Worm (Caenorhabditis elegans) whole organism, L4 larva: ENCODE measurements around the gene CD4.8.
A peak's percentile ranks its signal among the peaks of the same experiment; 100 is the strongest.

Experiments used
- D1046.2 ChIP-seq: fragments of 200-800 bp; sonication (Bioruptor generic); IDR thresholded peaks from 2 replicates; pipeline ENCODE4 v1.3.6; 2022; ENCODE audit warnings: missing genetic modification characterization, missing compliant biosample characterization
- F26F4.8 ChIP-seq: fragments of 200-800 bp; sonication (Bioruptor generic); conservative IDR thresholded peaks from 2 replicates; pipeline ENCODE4 v1.3.6; 2022; ENCODE audit warnings: missing genetic modification characterization, missing compliant biosample characterization
- F44E2.7 ChIP-seq: fragments of 200-800 bp; sonication (Bioruptor generic); IDR thresholded peaks from 2 replicates; pipeline ENCODE4 v2.1.2; 2022; ENCODE audit warnings: missing genetic modification characterization, missing compliant biosample characterization
- F49E8.2 ChIP-seq: sonication (generic microtip); optimal IDR thresholded peaks from 2 replicates; lab custom pipeline; 2016; ENCODE audit warnings: missing compliant biosample characterization, mild to moderate bottlenecking, missing genetic modification characterization, borderline replicate concordance
- T20F7.1 ChIP-seq: fragments of 200-800 bp; sonication (Bioruptor generic); optimal IDR thresholded peaks from 2 replicates; lab custom pipeline; 2018; ENCODE audit warnings: mild to moderate bottlenecking, missing genetic modification characterization, missing compliant biosample characterization
- T26A8.4 ChIP-seq: fragments of 200-800 bp; sonication (Bioruptor generic); IDR thresholded peaks from 2 replicates; pipeline ENCODE4 v1.3.6; 2022; ENCODE audit warnings: missing genetic modification characterization, missing compliant biosample characterization
- ZK546.5 ChIP-seq, 2 experiments: sonication (generic microtip); optimal IDR thresholded peaks; 2 replicates each; lab custom pipeline; 2017; ENCODE audit warnings: missing biosample characterization in 2 of 2, missing genetic modification characterization in 2 of 2
- aha-1 ChIP-seq: fragments of 150-350 bp; peaks from one replicate; lab custom pipeline; 2014; ENCODE audit warnings: missing biosample characterization, missing genetic modification characterization
- attf-4 ChIP-seq: sonication (generic microtip); optimal IDR thresholded peaks from 3 replicates; lab custom pipeline; 2017; ENCODE audit warnings: missing biosample characterization, missing genetic modification characterization
- ceh-20 ChIP-seq: fragments of 200-800 bp; sonication (Bioruptor generic); IDR thresholded peaks from 2 replicates; pipeline ENCODE4 v1.3.6; 2022; ENCODE audit warnings: missing genetic modification reagents, missing genetic modification characterization, missing compliant biosample characterization
- ceh-32 ChIP-seq: sonication (generic microtip); optimal IDR thresholded peaks from 2 replicates; lab custom pipeline; 2016; ENCODE audit warnings: mild to moderate bottlenecking, missing genetic modification characterization, missing compliant biosample characterization; ENCODE audit not compliant: poor library complexity
- ceh-82 ChIP-seq: sonication (generic microtip); optimal IDR thresholded peaks from 2 replicates; lab custom pipeline; 2017; ENCODE audit warnings: missing biosample characterization, missing genetic modification characterization
- ces-1 ChIP-seq: fragments of 150-350 bp; sonication (generic microtip); optimal IDR thresholded peaks from 4 replicates; lab custom pipeline; 2014; ENCODE audit warnings: missing biosample characterization, missing genetic modification reagents, missing genetic modification characterization
- cey-2 ChIP-seq: sonication (generic microtip); optimal IDR thresholded peaks from 3 replicates; lab custom pipeline; 2017; ENCODE audit warnings: missing genetic modification characterization, mild to moderate bottlenecking, missing compliant biosample characterization, antibody characterized with exemption, borderline replicate concordance; ENCODE audit not compliant: insufficient read depth
- daf-12 ChIP-seq: fragments of 150-350 bp; optimal IDR thresholded peaks from 2 replicates; lab custom pipeline; 2014; ENCODE audit warnings: missing biosample characterization, missing genetic modification reagents, missing genetic modification characterization
- daf-8 ChIP-seq: fragments of 200-800 bp; sonication (Bioruptor generic); IDR thresholded peaks from 2 replicates; pipeline ENCODE4 v1.3.6; 2022; ENCODE audit warnings: missing genetic modification characterization, missing compliant biosample characterization
- dmd-9 ChIP-seq: fragments of 200-800 bp; sonication (Bioruptor generic); IDR thresholded peaks from 2 replicates; pipeline ENCODE4 v1.3.6; 2022; ENCODE audit warnings: missing genetic modification reagents, missing genetic modification characterization, missing compliant biosample characterization
- dpl-1 ChIP-seq: fragments of 150-350 bp; optimal IDR thresholded peaks from 2 replicates; lab custom pipeline; 2014; ENCODE audit warnings: missing biosample characterization, missing genetic modification reagents, missing genetic modification characterization
- dve-1 ChIP-seq: sonication (generic microtip); optimal IDR thresholded peaks from 2 replicates; lab custom pipeline; 2017; ENCODE audit warnings: antibody characterized with exemption, mild to moderate bottlenecking, missing genetic modification characterization, missing compliant biosample characterization; ENCODE audit not compliant: insufficient read depth
- gei-8 ChIP-seq: fragments of 200-800 bp; sonication (Bioruptor generic); optimal IDR thresholded peaks from 2 replicates; lab custom pipeline; 2018; ENCODE audit warnings: mild to moderate bottlenecking, missing genetic modification characterization, missing compliant biosample characterization
- hif-1 ChIP-seq, 2 experiments: sonication (generic microtip); optimal IDR thresholded peaks; 2 replicates each; lab custom pipeline; 2016 to 2017; ENCODE audit warnings: missing compliant biosample characterization in 2 of 2, missing genetic modification characterization in 2 of 2, missing genetic modification reagents in 2 of 2, missing genotype in 2 of 2, mild to moderate bottlenecking in 1 of 2
- hmg-1.1 ChIP-seq: fragments of 200-800 bp; sonication (Bioruptor generic); IDR thresholded peaks from 2 replicates; pipeline ENCODE4 v1.3.6; 2022; ENCODE audit warnings: missing genetic modification reagents, missing genetic modification characterization, missing compliant biosample characterization
- lin-29 ChIP-seq: fragments of 200-800 bp; sonication (Bioruptor generic); IDR thresholded peaks from 2 replicates; pipeline ENCODE4 v1.3.6; 2022; ENCODE audit warnings: missing genetic modification reagents, missing genetic modification characterization, missing compliant biosample characterization
- lsy-2 ChIP-seq, 2 experiments: fragments of 150-350 bp in 1 of 2; sonication (generic microtip) in 1 of 2; optimal IDR thresholded peaks; 2 replicates each; lab custom pipeline; 2014 to 2017; ENCODE audit warnings: missing biosample characterization in 2 of 2, missing genetic modification characterization in 2 of 2
- madf-5 ChIP-seq, 2 experiments: fragments of 200-800 bp; sonication (Bioruptor generic); IDR thresholded peaks; 2 replicates each; pipeline ENCODE4 v1.3.6; 2022; ENCODE audit warnings: missing compliant biosample characterization in 2 of 2, missing genetic modification characterization in 2 of 2
- madf-9 ChIP-seq: fragments of 200-800 bp; sonication (Bioruptor generic); conservative IDR thresholded peaks from 2 replicates; pipeline ENCODE4 v1.3.6; 2022; ENCODE audit warnings: missing genetic modification reagents, missing genetic modification characterization, missing compliant biosample characterization
- mdt-29 ChIP-seq: fragments of 200-800 bp; sonication (Bioruptor generic); IDR thresholded peaks from 2 replicates; pipeline ENCODE4 v1.3.6; 2022; ENCODE audit warnings: missing genetic modification reagents, missing genetic modification characterization, missing compliant biosample characterization
- mep-1 ChIP-seq: fragments of 150-350 bp; sonication (generic microtip); optimal IDR thresholded peaks from 3 replicates; lab custom pipeline; 2014; ENCODE audit warnings: missing biosample characterization, missing genetic modification characterization
- mxl-3 ChIP-seq: fragments of 200-800 bp; sonication (Bioruptor generic); optimal IDR thresholded peaks from 2 replicates; lab custom pipeline; 2018; ENCODE audit warnings: mild to moderate bottlenecking, missing genetic modification characterization, missing compliant biosample characterization
- nhr-102 ChIP-seq: sonication (generic microtip); optimal IDR thresholded peaks from 2 replicates; lab custom pipeline; 2016; ENCODE audit warnings: mild to moderate bottlenecking, missing genetic modification characterization, moderate library complexity, missing compliant biosample characterization
- nhr-237 ChIP-seq: sonication (generic microtip); optimal IDR thresholded peaks from 2 replicates; lab custom pipeline; 2017; ENCODE audit warnings: missing biosample characterization, missing genetic modification characterization
- nhr-28 ChIP-seq: fragments of 150-350 bp; optimal IDR thresholded peaks from 2 replicates; lab custom pipeline; 2014; ENCODE audit warnings: missing biosample characterization, missing genetic modification characterization
- nhr-41 ChIP-seq: fragments of 200-800 bp; sonication (Bioruptor generic); IDR thresholded peaks from 2 replicates; pipeline ENCODE4 v1.3.6; 2022; ENCODE audit warnings: missing genetic modification reagents, missing genetic modification characterization, missing compliant biosample characterization
- nhr-42 ChIP-seq: fragments of 200-800 bp; sonication (Bioruptor generic); IDR thresholded peaks from 2 replicates; pipeline ENCODE4 v1.3.6; 2022; ENCODE audit warnings: missing genetic modification characterization, missing compliant biosample characterization
- nhr-76 ChIP-seq: fragments of 150-350 bp; optimal IDR thresholded peaks from 2 replicates; lab custom pipeline; 2014; ENCODE audit warnings: missing biosample characterization, missing genetic modification characterization
- pha-4 ChIP-seq, 2 experiments: fragments of 150-350 bp in 1 of 2; fragments of 200-800 bp in 1 of 2; sonication (Bioruptor generic) in 1 of 2; IDR thresholded peaks in 1 of 2; optimal IDR thresholded peaks in 1 of 2; 2 replicates each; pipeline versions ENCODE4 v1.3.6 to Lab custom; 2014 to 2022; ENCODE audit warnings: missing genetic modification characterization in 2 of 2, missing genetic modification reagents in 2 of 2, missing biosample characterization in 1 of 2, missing compliant biosample characterization in 1 of 2
- php-3 ChIP-seq: fragments of 200-800 bp; sonication (Bioruptor generic); IDR thresholded peaks from 2 replicates; pipeline ENCODE4 v1.3.6; 2022; ENCODE audit warnings: missing genetic modification reagents, missing genetic modification characterization, missing compliant biosample characterization
- pqm-1 ChIP-seq: sonication (generic microtip); optimal IDR thresholded peaks from 2 replicates; lab custom pipeline; 2017; ENCODE audit warnings: missing biosample characterization, missing genetic modification characterization
- rbr-2 ChIP-seq: sonication (generic microtip); optimal IDR thresholded peaks from 2 replicates; lab custom pipeline; 2016; ENCODE audit warnings: missing genotype, missing genetic modification characterization, missing compliant biosample characterization
- saeg-2 ChIP-seq: fragments of 200-800 bp; sonication (Bioruptor generic); IDR thresholded peaks from 2 replicates; pipeline ENCODE4 v1.3.6; 2022; ENCODE audit warnings: missing genetic modification reagents, missing genetic modification characterization, missing compliant biosample characterization
- sdz-12 ChIP-seq: fragments of 200-800 bp; sonication (Bioruptor generic); optimal IDR thresholded peaks from 2 replicates; lab custom pipeline; 2018; ENCODE audit warnings: mild to moderate bottlenecking, missing genetic modification characterization, missing compliant biosample characterization
- set-16 ChIP-seq: fragments of 200-800 bp; sonication (Bioruptor generic); IDR thresholded peaks from 2 replicates; pipeline ENCODE4 v1.3.6; 2022; ENCODE audit warnings: missing genetic modification reagents, missing genetic modification characterization, missing compliant biosample characterization
- skn-1 ChIP-seq: fragments of 150-350 bp; optimal IDR thresholded peaks from 2 replicates; lab custom pipeline; 2014; ENCODE audit warnings: missing biosample characterization, missing genetic modification characterization
- snpc-4 ChIP-seq: fragments of 150-350 bp; optimal IDR thresholded peaks from 2 replicates; lab custom pipeline; 2014; ENCODE audit warnings: missing biosample characterization, missing genetic modification characterization
- ztf-11 ChIP-seq: fragments of 150-350 bp; optimal IDR thresholded peaks from 2 replicates; lab custom pipeline; 2014; ENCODE audit warnings: missing biosample characterization, missing genetic modification characterization

The CD4.8 gene

DNA sequence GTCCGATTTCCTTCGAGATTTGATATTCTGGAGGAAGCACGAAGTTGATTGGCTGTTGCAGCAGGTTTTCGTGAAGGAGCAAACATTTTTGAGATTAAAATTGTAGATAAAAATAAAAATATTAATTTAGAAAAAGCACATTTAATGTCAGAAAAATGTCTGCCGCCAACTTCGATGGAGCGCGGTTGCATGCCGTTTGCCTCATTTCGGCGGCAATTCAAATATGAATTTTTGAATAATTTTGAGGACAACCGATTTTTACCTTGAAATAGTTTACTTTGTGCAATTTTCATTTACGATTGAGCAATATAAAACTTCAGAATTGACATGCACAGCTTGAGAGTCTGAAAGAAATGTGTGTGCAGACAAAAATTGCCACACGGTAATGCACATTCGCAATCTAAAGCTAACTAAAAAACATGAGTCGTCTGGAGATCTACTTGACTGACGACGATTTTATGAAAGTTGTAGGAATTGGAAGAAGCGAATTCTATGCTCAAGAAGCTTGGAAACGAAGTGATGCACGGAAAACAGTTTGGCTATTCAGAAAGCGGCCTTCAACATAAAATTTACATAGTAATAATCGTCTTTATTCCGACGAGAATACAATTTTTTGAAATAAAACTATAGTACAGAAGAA lies 4.7 kb downstream of the CD4.8 start, which contains the start of gene zhit-1 (continued):
- no peak for TF ChIP-seq attf-4 (tag; lab: Kevin White, UChicago)
- TF ChIP-seq daf-8: no peak
- TF ChIP-seq ceh-20 (GFP tag; lab: Robert Waterston, UW): no peak
- no peak for TF ChIP-seq dve-1
- no peak for TF ChIP-seq rbr-2 (tag; lab: Kevin White, UChicago)
- TF ChIP-seq D1046.2: no peak
- no peak for TF ChIP-seq ZK546.5 (tag; optimal IDR thresholded peaks at IDR 0.05; lab: Kevin White, UChicago)
- no peak for TF ChIP-seq mxl-3 (GFP tag; lab: Kevin White, UChicago)
- no peak for TF ChIP-seq nhr-76 (tag; lab: Kevin White, UChicago)
- TF ChIP-seq daf-12 (tag; lab: Kevin White, UChicago): no peak

DNA sequence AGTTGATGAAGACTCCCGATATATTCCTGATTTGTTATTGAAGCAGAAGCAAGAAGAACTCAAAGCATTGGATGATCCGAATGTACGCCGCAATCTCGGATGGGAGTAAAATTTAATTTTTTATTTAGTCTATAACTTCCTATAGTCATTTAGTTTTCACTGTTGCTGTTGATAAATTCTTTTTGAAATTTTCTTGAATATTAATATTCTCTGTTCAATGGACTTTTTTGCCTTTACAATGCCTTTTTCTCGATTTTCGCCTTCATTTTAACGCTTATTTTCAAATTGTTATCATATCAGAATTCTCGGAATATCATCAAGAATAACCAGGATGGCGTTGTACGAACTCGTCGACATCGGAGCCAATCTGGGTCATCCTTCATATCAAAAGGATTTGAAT lies 6.8 kb downstream of the CD4.8 start, which contains the start of gene crn-2:
TSS of gene crn-2 (plus strand) at position 301 of the 400 bp plus-strand sequence.
- TF ChIP-seq nhr-41 (GFP tag; lab: Robert Waterston, UW) (no peak), aha-1 (peak; percentile 44), ces-1 (GFP tag; lab: Kevin White, UChicago) (no peak), T26A8.4 (no peak), F26F4.8 (no peak)

DNA sequence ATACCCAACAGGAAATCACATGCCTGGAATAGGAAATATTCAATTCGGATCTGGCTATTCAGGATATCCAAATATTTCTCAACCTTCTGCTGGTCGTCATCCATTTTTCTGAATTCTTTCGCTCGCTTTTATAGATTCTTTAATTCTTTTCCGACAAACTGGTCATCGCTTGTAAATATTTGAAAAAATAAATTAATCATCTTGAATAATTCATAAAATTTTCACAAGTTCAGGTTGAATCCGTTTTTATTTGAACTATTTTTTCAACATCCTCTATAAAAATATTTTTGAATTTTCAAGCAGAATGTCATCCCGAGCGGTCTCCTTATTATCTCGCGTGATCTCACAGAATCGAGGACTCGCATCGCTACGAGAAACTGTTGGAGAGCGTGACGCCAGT lies 7.8 kb downstream of the CD4.8 start, which contains the start of gene mrpl-48:
TSS of gene mrpl-48 (plus strand) at position 301 of the 400 bp plus-strand sequence.
- TF ChIP-seq pqm-1 (tag; lab: Kevin White, UChicago) (no peak), ceh-82 (no peak), pha-4 (GFP tag; IDR thresholded peaks at IDR 0.05; lab: Robert Waterston, UW) (no peak), pha-4 (tag; optimal IDR thresholded peaks at IDR 0.05; lab: Kevin White, UChicago) (no peak), mdt-29 (GFP tag; lab: Robert Waterston, UW) (no peak), nhr-102 (tag; lab: Kevin White, UChicago) (no peak)

DNA sequence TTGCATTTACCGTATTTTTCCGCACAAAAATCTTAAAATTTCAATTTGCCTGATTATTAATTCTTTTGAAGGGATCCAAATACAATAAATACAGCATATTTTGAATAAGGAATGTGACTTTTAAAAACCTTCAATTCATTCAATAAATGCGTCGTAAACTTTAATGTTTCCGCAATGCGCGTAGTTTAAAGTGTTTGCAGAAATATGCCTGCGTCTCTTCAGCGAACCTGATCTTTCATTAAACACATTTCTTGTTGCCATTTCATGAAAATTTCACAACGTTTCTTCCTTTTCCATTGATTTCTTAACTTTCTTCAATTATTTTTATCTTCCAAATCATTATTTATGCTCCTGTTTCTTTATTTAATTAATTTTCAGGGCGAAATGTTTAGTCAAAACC lies 8.8 kb downstream of the CD4.8 start, which contains the start of gene vps-37:
TSS of gene vps-37 (plus strand) at position 378 of the 400 bp plus-strand sequence.
- no peak for TF ChIP-seq daf-8
- no peak for TF ChIP-seq F49E8.2 (tag; lab: Kevin White, UChicago)
- TF ChIP-seq php-3 (GFP tag; lab: Robert Waterston, UW): no peak
- no peak for TF ChIP-seq F26F4.8
- no peak for TF ChIP-seq cey-2 (tag; lab: Kevin White, UChicago)
- no peak for TF ChIP-seq ceh-32
- no peak for TF ChIP-seq snpc-4 (tag; lab: Kevin White, UChicago)
- peak; percentile 84 for TF ChIP-seq mep-1 (tag; lab: Kevin White, UChicago)
- TF ChIP-seq nhr-42 (GFP tag; lab: Robert Waterston, UW): no peak
- TF ChIP-seq madf-5 (GFP tag; IDR thresholded peaks at IDR 0.05; lab: Robert Waterston, UW): no peak
- TF ChIP-seq dpl-1: peak; percentile 85
- TF ChIP-seq attf-4 (tag; lab: Kevin White, UChicago): no peak
- no peak for TF ChIP-seq madf-9 (GFP tag; lab: Robert Waterston, UW)
- TF ChIP-seq F44E2.7 (GFP tag; lab: Robert Waterston, UW): no peak
- no peak for TF ChIP-seq D1046.2
- no peak for TF ChIP-seq saeg-2 (GFP tag; lab: Robert Waterston, UW)
- TF ChIP-seq ztf-11 (tag; lab: Kevin White, UChicago): no peak
- TF ChIP-seq nhr-237 (tag; lab: Kevin White, UChicago): no peak
- no peak for TF ChIP-seq skn-1 (tag; lab: Kevin White, UChicago)
- TF ChIP-seq gei-8: no peak
- no peak for TF ChIP-seq lin-29 (GFP tag; lab: Robert Waterston, UW)
- TF ChIP-seq hif-1 (tag; optimal IDR thresholded peaks at IDR 0.05; lab: Kevin White, UChicago): no peak
- TF ChIP-seq dve-1: peak; percentile 86
- peak in 1 of 2 experiments; percentile 92 for TF ChIP-seq lsy-2 (tag; optimal IDR thresholded peaks at IDR 0.05; lab: Kevin White, UChicago)
- TF ChIP-seq set-16 (GFP tag; lab: Robert Waterston, UW): no peak
- TF ChIP-seq T20F7.1 (GFP tag; lab: Kevin White, UChicago): no peak
- TF ChIP-seq nhr-28 (tag; lab: Kevin White, UChicago): peak; percentile 46
- peak; percentile 74 for TF ChIP-seq hmg-1.1 (GFP tag; lab: Robert Waterston, UW)
- no peak for TF ChIP-seq dmd-9 (GFP tag; lab: Robert Waterston, UW)
- TF ChIP-seq sdz-12 (GFP tag; lab: Kevin White, UChicago): no peak
